Worm (Caenorhabditis elegans): ENCODE measurements around the gene Y55H10A.2.
"Not testable (repeated sequence)": the region's sequence is repeated elsewhere in the genome, so short reads cannot be mapped to it uniquely, and the experiment has no call there.

Y55H10A.2 gene

ce11 chrIV:3389999-3390398, 26.7 kb downstream of the Y55H10A.2 start, which contains the start of gene B0546.5:
B0546.5 (minus strand) TSS chrIV:3390099.
- TF ChIP-seq pax-3, nhr-84, snpc-4 (tag; optimal IDR thresholded peaks at IDR 0.05): not testable (repeated sequence)

- TF ChIP-seq mab-9 (GFP tag; IDR thresholded peaks at IDR 0.05); nhr-19 (GFP tag; conservative IDR thresholded peaks at IDR 0.05); Y116A8C.19 (tag; optimal IDR thresholded peaks at IDR 0.05; ENCODE audit: borderline replicate concordance): not testable (repeated sequence)
These were observed 30.7 kb downstream of the Y55H10A.2 start, which contains the start of gene C04C3.4 for ce11 chrIV:3394066-3394465. C04C3.4 (plus strand) TSS chrIV:3394366.

ce11 chrIV:3395581-3395980, 32.3 kb downstream of the Y55H10A.2 start, which contains the start of gene C04C3.14:
C04C3.14 (plus strand) TSS chrIV:3395881.
- no peak for TF ChIP-seq unc-98 (GFP tag; IDR thresholded peaks at IDR 0.05)

- no peak for TF ChIP-seq nhr-19 (GFP tag; conservative IDR thresholded peaks at IDR 0.05)
- no peak for TF ChIP-seq nhr-47 (tag; optimal IDR thresholded peaks at IDR 0.05)
- TF ChIP-seq fos-1 (tag; optimal IDR thresholded peaks at IDR 0.05) = no peak
- no peak for TF ChIP-seq xbp-1 (tag; optimal IDR thresholded peaks at IDR 0.05)
- TF ChIP-seq dsc-1 (tag; optimal IDR thresholded peaks at IDR 0.05) = no peak
- no peak for TF ChIP-seq tlp-1 (tag; optimal IDR thresholded peaks at IDR 0.05)
- no peak for TF ChIP-seq tbx-2 (tag; optimal IDR thresholded peaks at IDR 0.05)
- TF ChIP-seq efl-1 (optimal IDR thresholded peaks at IDR 0.05) = no peak
- no peak for TF ChIP-seq efl-1 (GFP tag; optimal IDR thresholded peaks at IDR 0.05 in 1 of 2)
- no peak for TF ChIP-seq mef-2 (tag; optimal IDR thresholded peaks at IDR 0.05)
- no peak for TF ChIP-seq unc-130 (tag; optimal IDR thresholded peaks at IDR 0.05)
- TF ChIP-seq nhr-12 (tag; optimal IDR thresholded peaks at IDR 0.05) = no peak
- TF ChIP-seq skn-1 (tag; optimal IDR thresholded peaks at IDR 0.05) = no peak
- TF ChIP-seq egl-13 (tag; optimal IDR thresholded peaks at IDR 0.05) = no peak
- TF ChIP-seq swsn-7 (tag; optimal IDR thresholded peaks at IDR 0.05) = no peak
- TF ChIP-seq fkh-10 (GFP tag; optimal IDR thresholded peaks at IDR 0.05) = no peak
- no peak for TF ChIP-seq ceh-90 (tag; optimal IDR thresholded peaks at IDR 0.05)
- no peak for TF ChIP-seq mab-9 (GFP tag; IDR thresholded peaks at IDR 0.05)
These were observed 34.8 kb downstream of the Y55H10A.2 start for ce11 chrIV:3398078-3398477.

ce11 chrIV:3399015-3399722, 35.8 kb downstream of the Y55H10A.2 start, which contains the start of the genes dyf-3 and pdhb-1:
dyf-3 (minus strand) TSS chrIV:3399231.
pdhb-1 (plus strand) TSS chrIV:3399672.
- TF ChIP-seq fos-1 (tag; optimal IDR thresholded peaks at IDR 0.05) (no peak), nhr-76 (tag; optimal IDR thresholded peaks at IDR 0.05) (no peak), lin-15B (tag; optimal IDR thresholded peaks at IDR 0.05) (no peak), unc-30 (tag; optimal IDR thresholded peaks at IDR 0.05) (no peak), fkh-8 (tag; optimal IDR thresholded peaks at IDR 0.05) (peak; percentile 54), snu-23 (GFP tag; optimal IDR thresholded peaks at IDR 0.05) (peak; percentile 38), pqm-1 (tag; optimal IDR thresholded peaks at IDR 0.05) (no peak), hpl-2 (GFP tag; optimal IDR thresholded peaks at IDR 0.05) (no peak), sup-37 (GFP tag; optimal IDR thresholded peaks at IDR 0.05) (no peak), Y116A8C.19 (tag; optimal IDR thresholded peaks at IDR 0.05; ENCODE audit: borderline replicate concordance) (no peak), snpc-4 (tag; optimal IDR thresholded peaks at IDR 0.05) (no peak), nhr-237 (tag; optimal IDR thresholded peaks at IDR 0.05) (no peak), sox-4 (tag; optimal IDR thresholded peaks at IDR 0.05) (no peak), zip-4 (GFP tag; optimal IDR thresholded peaks at IDR 0.05) (no peak), isw-1 (GFP tag; IDR thresholded peaks at IDR 0.05) (no peak), unc-62 (GFP tag; optimal IDR thresholded peaks at IDR 0.05) (no peak), lin-13 (GFP tag; optimal IDR thresholded peaks at IDR 0.05) (no peak), aly-2 (tag; optimal IDR thresholded peaks at IDR 0.05) (no peak), unc-86 (tag; optimal IDR thresholded peaks at IDR 0.05) (peak; percentile 11), C34B4.2 (tag; optimal IDR thresholded peaks at IDR 0.05) (no peak), fkh-4 (tag; optimal IDR thresholded peaks at IDR 0.05; ENCODE audit: borderline replicate concordance) (no peak), lin-35 (GFP tag; optimal IDR thresholded peaks at IDR 0.05) (peak; percentile 26 to 59), vab-15 (tag; optimal IDR thresholded peaks at IDR 0.05) (no peak), efl-3 (GFP tag; optimal IDR thresholded peaks at IDR 0.05) (no peak), xbp-1 (tag; optimal IDR thresholded peaks at IDR 0.05) (peak; percentile 10), unc-130 (tag; optimal IDR thresholded peaks at IDR 0.05) (peak; percentile 23), rnt-1 (tag; optimal IDR thresholded peaks at IDR 0.05) (no peak)

Measured in whole organism, L1 larva.